Fruit fly (Drosophila melanogaster) whole organism, prepupa: Measurements from ENCODE around the gene CG45116.
A peak's percentile ranks its signal among the peaks of the same experiment; 100 is the strongest.

Source experiments
- Blimp-1 ChIP-seq: fragments of 200-800 bp; sonication (Bioruptor generic); optimal IDR thresholded peaks from 3 replicates; lab custom pipeline; 2017; ENCODE audit warnings: missing biosample characterization, missing genetic modification characterization, mild to moderate bottlenecking, moderate library complexity, missing genetic modification reagents
- CG10631 ChIP-seq: fragments of 200-800 bp; sonication (Bioruptor generic); optimal IDR thresholded peaks from 2 replicates; lab custom pipeline; 2016; ENCODE audit warnings: missing biosample characterization, missing genetic modification characterization
- CG10669 ChIP-seq: fragments of 200-800 bp; sonication (Bioruptor generic); optimal IDR thresholded peaks from 3 replicates; lab custom pipeline; 2018; ENCODE audit warnings: missing biosample characterization, mild to moderate bottlenecking, missing genetic modification characterization, moderate library complexity
- CG11294 ChIP-seq: fragments of 200-800 bp; sonication (Bioruptor generic); IDR thresholded peaks from 2 replicates; pipeline ENCODE4 v1.3.6; 2022; ENCODE audit warnings: missing biosample characterization, missing genetic modification characterization
- CG11902 ChIP-seq: fragments of 200-800 bp; sonication (Bioruptor generic); optimal IDR thresholded peaks from 3 replicates; lab custom pipeline; 2016; ENCODE audit warnings: missing biosample characterization, missing genetic modification characterization
- CG15336 ChIP-seq: fragments of 200-800 bp; sonication (Bioruptor generic); IDR thresholded peaks from 2 replicates; pipeline ENCODE4 v1.3.6; 2022; ENCODE audit warnings: missing biosample characterization, missing genetic modification characterization
- CG1621 ChIP-seq: fragments of 200-800 bp; sonication (Bioruptor generic); optimal IDR thresholded peaks from 3 replicates; lab custom pipeline; 2018; ENCODE audit warnings: missing biosample characterization, mild to moderate bottlenecking, missing genetic modification characterization
- CG16779 ChIP-seq: fragments of 200-800 bp; sonication (Bioruptor generic); optimal IDR thresholded peaks from 3 replicates; lab custom pipeline; 2017; ENCODE audit warnings: missing biosample characterization, mild to moderate bottlenecking, missing genetic modification characterization
- CG3032 ChIP-seq: fragments of 200-800 bp; optimal IDR thresholded peaks from 2 replicates; lab custom pipeline; 2019; ENCODE audit warnings: missing biosample characterization, mild to moderate bottlenecking, missing genetic modification characterization, moderate library complexity
- CG31627 ChIP-seq: fragments of 200-800 bp; sonication (Bioruptor generic); optimal IDR thresholded peaks from 3 replicates; lab custom pipeline; 2016; ENCODE audit warnings: missing biosample characterization, missing genetic modification characterization
- CG32006 ChIP-seq: fragments of 200-800 bp; sonication (Bioruptor generic); optimal IDR thresholded peaks from 3 replicates; lab custom pipeline; 2017; ENCODE audit warnings: missing biosample characterization, mild to moderate bottlenecking, missing genetic modification characterization
- CG34406 ChIP-seq: fragments of 200-800 bp; sonication (Bioruptor generic); optimal IDR thresholded peaks from 3 replicates; lab custom pipeline; 2016; ENCODE audit warnings: missing biosample characterization, missing genetic modification characterization
- CG3919 ChIP-seq: fragments of 200-800 bp; sonication (Bioruptor generic); optimal IDR thresholded peaks from 3 replicates; lab custom pipeline; 2016; ENCODE audit warnings: missing biosample characterization, missing genetic modification characterization
- CG4318 ChIP-seq: fragments of 200-800 bp; sonication (Bioruptor generic); optimal IDR thresholded peaks from 3 replicates; lab custom pipeline; 2017; ENCODE audit warnings: missing biosample characterization, mild to moderate bottlenecking, missing genetic modification characterization
- CG6163 ChIP-seq: fragments of 200-800 bp; sonication (Bioruptor generic); IDR thresholded peaks from 3 replicates; pipeline ENCODE4 v1.3.6; 2022; ENCODE audit warnings: missing biosample characterization, missing genetic modification characterization
- CG6276 ChIP-seq: fragments of 200-800 bp; sonication (Bioruptor generic); optimal IDR thresholded peaks from 2 replicates; lab custom pipeline; 2017; ENCODE audit warnings: missing biosample characterization, mild to moderate bottlenecking, missing genetic modification characterization
- CG6792 ChIP-seq: fragments of 200-800 bp; sonication (Bioruptor generic); optimal IDR thresholded peaks from 3 replicates; lab custom pipeline; 2016; ENCODE audit warnings: missing biosample characterization, missing genetic modification characterization
- CG6854 ChIP-seq: fragments of 200-800 bp; sonication (Bioruptor generic); optimal IDR thresholded peaks from 2 replicates; lab custom pipeline; 2017; ENCODE audit warnings: missing biosample characterization, mild to moderate bottlenecking, missing genetic modification characterization
- CG7368 ChIP-seq: fragments of 200-800 bp; sonication (Bioruptor generic); optimal IDR thresholded peaks from 3 replicates; lab custom pipeline; 2016; ENCODE audit warnings: missing biosample characterization, missing genetic modification characterization
- CG8119 ChIP-seq: fragments of 200-800 bp; sonication (Bioruptor generic); IDR thresholded peaks from 3 replicates; pipeline ENCODE4 v1.3.6; 2022; ENCODE audit warnings: missing biosample characterization, missing genetic modification characterization
- CG8319 ChIP-seq: fragments of 200-800 bp; sonication (Bioruptor generic); optimal IDR thresholded peaks from 3 replicates; lab custom pipeline; 2016; ENCODE audit warnings: missing biosample characterization, missing genetic modification characterization
- CG8632 ChIP-seq: fragments of 200-800 bp; sonication (Bioruptor generic); optimal IDR thresholded peaks from 3 replicates; lab custom pipeline; 2016; ENCODE audit warnings: missing biosample characterization, missing genetic modification characterization
- CG9139 ChIP-seq: fragments of 200-800 bp; sonication (Bioruptor generic); optimal IDR thresholded peaks from 3 replicates; lab custom pipeline; 2017; ENCODE audit warnings: missing biosample characterization, mild to moderate bottlenecking, missing genetic modification characterization
- Eip75B ChIP-seq: fragments of 200-800 bp; sonication (Bioruptor generic); optimal IDR thresholded peaks from 3 replicates; lab custom pipeline; 2016; ENCODE audit warnings: missing biosample characterization, missing genetic modification characterization
- Eip78C ChIP-seq: fragments of 200-800 bp; sonication (Bioruptor generic); peaks from one replicate; lab custom pipeline; 2016; ENCODE audit warnings: missing biosample characterization, missing genetic modification characterization
- Eip93F ChIP-seq: fragments of 200-800 bp; sonication (Bioruptor generic); optimal IDR thresholded peaks from 2 replicates; lab custom pipeline; 2016; ENCODE audit warnings: missing biosample characterization, mild to moderate bottlenecking, missing genetic modification characterization
- Ets21C ChIP-seq: fragments of 200-800 bp; sonication (Bioruptor generic); optimal IDR thresholded peaks from 3 replicates; lab custom pipeline; 2016; ENCODE audit warnings: missing biosample characterization, missing genetic modification characterization
- Ets96B ChIP-seq: fragments of 200-800 bp; optimal IDR thresholded peaks from 2 replicates; lab custom pipeline; 2019; ENCODE audit warnings: missing biosample characterization, mild to moderate bottlenecking, missing genetic modification characterization, moderate library complexity
- Gug ChIP-seq: fragments of 200-800 bp; sonication (Bioruptor generic); IDR thresholded peaks from 2 replicates; pipeline ENCODE4 v1.3.6; 2022; ENCODE audit warnings: missing biosample characterization, missing genetic modification characterization
- Hr38 ChIP-seq: sonication (Bioruptor generic); optimal IDR thresholded peaks from 2 replicates; lab custom pipeline; 2016; ENCODE audit warnings: missing biosample characterization, missing genetic modification characterization
- Hr39 ChIP-seq: fragments of 200-800 bp; sonication (Bioruptor generic); optimal IDR thresholded peaks from 2 replicates; lab custom pipeline; 2016; ENCODE audit warnings: missing biosample characterization, missing genetic modification characterization
- Hr4 ChIP-seq: fragments of 200-800 bp; sonication (Bioruptor generic); optimal IDR thresholded peaks from 3 replicates; lab custom pipeline; 2016; ENCODE audit warnings: missing biosample characterization, missing genetic modification characterization
- Lpt ChIP-seq: fragments of 200-800 bp; sonication (Bioruptor generic); optimal IDR thresholded peaks from 3 replicates; lab custom pipeline; 2016; ENCODE audit warnings: missing biosample characterization, missing genetic modification characterization
- Met ChIP-seq: fragments of 200-800 bp; sonication (Bioruptor generic); optimal IDR thresholded peaks from 3 replicates; lab custom pipeline; 2016; ENCODE audit warnings: missing biosample characterization, missing genetic modification characterization
- OdsH ChIP-seq: fragments of 200-800 bp; sonication (Bioruptor generic); optimal IDR thresholded peaks from 3 replicates; lab custom pipeline; 2016; ENCODE audit warnings: missing biosample characterization, missing genetic modification characterization
- Sox102F ChIP-seq: fragments of 200-800 bp; sonication (Bioruptor generic); optimal IDR thresholded peaks from 2 replicates; lab custom pipeline; 2016; ENCODE audit warnings: missing biosample characterization, mild to moderate bottlenecking, missing genetic modification characterization
- Sox14 ChIP-seq: fragments of 200-800 bp; sonication (Bioruptor generic); optimal IDR thresholded peaks from 3 replicates; lab custom pipeline; 2016; ENCODE audit warnings: missing biosample characterization, missing genetic modification characterization
- Sox15 ChIP-seq: fragments of 200-800 bp; sonication (Bioruptor generic); optimal IDR thresholded peaks from 3 replicates; lab custom pipeline; 2016; ENCODE audit warnings: missing biosample characterization, missing genetic modification characterization
- achi ChIP-seq: fragments of 200-800 bp; sonication (Bioruptor generic); optimal IDR thresholded peaks from 3 replicates; lab custom pipeline; 2016; ENCODE audit warnings: missing biosample characterization, missing genetic modification characterization
- acj6 ChIP-seq: fragments of 200-800 bp; sonication (Bioruptor generic); optimal IDR thresholded peaks from 3 replicates; lab custom pipeline; 2016; ENCODE audit warnings: missing biosample characterization, missing genetic modification characterization
- dac ChIP-seq: fragments of 200-800 bp; sonication (Bioruptor generic); optimal IDR thresholded peaks from 2 replicates; lab custom pipeline; 2017; ENCODE audit warnings: missing biosample characterization, mild to moderate bottlenecking, missing genetic modification characterization
- esn ChIP-seq: fragments of 200-800 bp; sonication (Bioruptor generic); optimal IDR thresholded peaks from 2 replicates; lab custom pipeline; 2016; ENCODE audit warnings: missing biosample characterization, mild to moderate bottlenecking, missing genetic modification characterization, moderate library complexity
- fd59A ChIP-seq: fragments of 200-800 bp; sonication (Bioruptor generic); optimal IDR thresholded peaks from 2 replicates; lab custom pipeline; 2017; ENCODE audit warnings: missing biosample characterization, mild to moderate bottlenecking, missing genetic modification characterization, missing genetic modification reagents
- fd85E ChIP-seq: fragments of 200-800 bp; sonication (Bioruptor generic); optimal IDR thresholded peaks from 3 replicates; lab custom pipeline; 2016; ENCODE audit warnings: missing biosample characterization, missing genetic modification characterization
- fkh ChIP-seq: fragments of 200-800 bp; sonication (Bioruptor generic); optimal IDR thresholded peaks from 3 replicates; lab custom pipeline; 2017; ENCODE audit warnings: missing biosample characterization, mild to moderate bottlenecking, missing genetic modification characterization, moderate library complexity
- net ChIP-seq: fragments of 200-800 bp; sonication (Bioruptor generic); optimal IDR thresholded peaks from 3 replicates; lab custom pipeline; 2016; ENCODE audit warnings: missing biosample characterization, missing genetic modification characterization
- pdm3 ChIP-seq: fragments of 200-800 bp; sonication (Bioruptor generic); optimal IDR thresholded peaks from 3 replicates; lab custom pipeline; 2016; ENCODE audit warnings: missing biosample characterization, missing genetic modification characterization
- spab ChIP-seq: fragments of 200-800 bp; sonication (Bioruptor generic); optimal IDR thresholded peaks from 2 replicates; lab custom pipeline; 2017; ENCODE audit warnings: missing biosample characterization, mild to moderate bottlenecking, missing genetic modification characterization, missing genetic modification reagents
- ss ChIP-seq, 2 experiments: fragments of 200-800 bp; sonication (Bioruptor generic); optimal IDR thresholded peaks; 2 replicates in 1 of 2; 3 replicates in 1 of 2; lab custom pipeline; 2017 to 2018; ENCODE audit warnings: mild to moderate bottlenecking in 2 of 2, missing biosample characterization in 2 of 2, missing genetic modification characterization in 2 of 2, moderate library complexity in 1 of 2
- svp ChIP-seq: fragments of 200-800 bp; sonication (Bioruptor generic); peaks from one replicate; lab custom pipeline; 2016; ENCODE audit warnings: missing biosample characterization, missing genetic modification characterization
- topi ChIP-seq: fragments of 200-800 bp; sonication (Bioruptor generic); optimal IDR thresholded peaks from 3 replicates; lab custom pipeline; 2016; ENCODE audit warnings: missing biosample characterization, missing genetic modification characterization
- vri ChIP-seq: fragments of 200-800 bp; sonication (Bioruptor generic); optimal IDR thresholded peaks from 3 replicates; lab custom pipeline; 2016; ENCODE audit warnings: missing biosample characterization, mild to moderate bottlenecking, missing genetic modification characterization

CG45116 gene

dm6 chr3L:22717137-22717767 is 18.0 kb downstream of the CG45116 start, which contains the start of the genes ArfGAP3 and CG32452:
ArfGAP3 (minus strand) TSS chr3L:22717577.
CG32452 (plus strand) TSS chr3L:22717728.
- TF ChIP-seq CG8119 (GFP tag; lab: Robert Waterston, UW) (peak; percentile 63), CG11294 (GFP tag; lab: Robert Waterston, UW) (no peak; the same call in 1 of the 2 replicates), CG6792 (GFP tag; lab: Kevin White, UChicago) (peak; percentile 34), CG4318 (GFP tag; lab: Kevin White, UChicago) (peak; percentile 51), OdsH (GFP tag; lab: Kevin White, UChicago) (peak; percentile 77), CG6163 (GFP tag; lab: Robert Waterston, UW) (peak; percentile 78), Met (no peak), Sox14 (GFP tag; lab: Kevin White, UChicago) (peak; percentile 54), acj6 (GFP tag; lab: Kevin White, UChicago) (peak; percentile 73), CG8632 (GFP tag; lab: Kevin White, UChicago) (peak; percentile 48), CG6854 (GFP tag; lab: Kevin White, UChicago) (no peak), CG9139 (no peak), CG3032 (peak; percentile 62), Ets96B (tag; lab: Kevin White, UChicago) (peak; percentile 52), CG1621 (tag; lab: Kevin White, UChicago) (peak; percentile 50), pdm3 (GFP tag; lab: Kevin White, UChicago) (peak; percentile 80), fd85E (GFP tag; lab: Kevin White, UChicago) (no peak), CG7368 (GFP tag; lab: Kevin White, UChicago) (peak; percentile 43), CG34406 (GFP tag; lab: Kevin White, UChicago) (peak; percentile 48), CG10669 (no peak), CG32006 (GFP tag; lab: Kevin White, UChicago) (peak; percentile 71), Hr4 (GFP tag; lab: Kevin White, UChicago) (peak; percentile 76), vri (GFP tag; lab: Kevin White, UChicago) (no peak), Lpt (GFP tag; lab: Kevin White, UChicago) (peak; percentile 38), CG31627 (GFP tag; lab: Kevin White, UChicago) (peak; percentile 71), CG3919 (GFP tag; lab: Kevin White, UChicago) (peak; percentile 72), Blimp-1 (no peak), Eip78C (peak; percentile 76), Eip75B (GFP tag; lab: Kevin White, UChicago) (peak; percentile 79), esn (GFP tag; lab: Kevin White, UChicago) (peak; percentile 79), ss (GFP tag; optimal IDR thresholded peaks at IDR 0.05; lab: Kevin White, UChicago) (no peak), CG15336 (GFP tag; lab: Robert Waterston, UW) (no peak), CG10631 (GFP tag; lab: Kevin White, UChicago) (peak; percentile 75), Hr38 (GFP tag; lab: Kevin White, UChicago) (no peak), Sox102F (GFP tag; lab: Kevin White, UChicago) (no peak), net (GFP tag; lab: Kevin White, UChicago) (peak; percentile 6), Gug (GFP tag; lab: Robert Waterston, UW) (peak; percentile 63), fkh (no peak), fd59A (GFP tag; lab: Kevin White, UChicago) (peak; percentile 6), achi (GFP tag; lab: Kevin White, UChicago) (peak; percentile 71), CG6276 (GFP tag; lab: Kevin White, UChicago) (no peak), spab (GFP tag; lab: Kevin White, UChicago) (no peak), dac (GFP tag; lab: Kevin White, UChicago) (no peak), Sox15 (GFP tag; lab: Kevin White, UChicago) (peak; percentile 55), Hr39 (GFP tag; lab: Kevin White, UChicago) (peak; percentile 71), CG8319 (GFP tag; lab: Kevin White, UChicago) (peak; percentile 45), Eip93F (GFP tag; lab: Kevin White, UChicago) (peak; percentile 19), CG16779 (tag; lab: Kevin White, UChicago) (no peak), svp (no peak), CG11902 (GFP tag; lab: Kevin White, UChicago) (peak; percentile 55), topi (peak; percentile 67), Ets21C (GFP tag; lab: Kevin White, UChicago) (peak; percentile 54)
